Worm (Caenorhabditis elegans) whole organism, mixed stage, embryonic: ENCODE measurements around the gene sss-1.

Experiments used
- ham-2 ChIP-seq: fragments of 200-800 bp; sonication (Bioruptor generic); optimal IDR thresholded peaks from 2 replicates; lab custom pipeline; 2018; ENCODE audit warnings: mild to moderate bottlenecking, missing genetic modification characterization, missing compliant biosample characterization

Gene sss-1

DNA sequence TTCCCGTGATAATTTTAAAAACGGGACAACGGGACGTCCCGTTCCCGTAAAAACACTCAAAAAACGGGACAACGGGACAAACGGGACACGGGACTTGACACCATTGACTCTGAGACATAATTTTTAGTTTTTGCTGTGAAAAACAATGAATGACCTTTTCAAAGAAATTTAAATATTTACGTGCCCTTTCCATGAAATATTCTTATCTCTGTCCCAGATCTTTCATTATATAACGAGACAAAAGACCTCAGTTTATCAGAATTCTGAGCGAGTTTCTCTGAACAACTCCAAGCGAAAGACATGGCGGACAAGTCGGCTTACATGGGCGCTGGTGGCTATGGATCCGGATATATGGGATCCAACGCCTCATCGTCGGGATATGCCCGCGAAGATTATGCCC is 49.8 kb downstream of the sss-1 start, which contains the start of gene nspd-2:
Gene nspd-2 (plus strand): TSS at position 301 of the 400 bp plus-strand sequence.
- no peak for TF ChIP-seq ham-2 (GFP tag; lab: Kevin White, UChicago)
